Worm (Caenorhabditis elegans): Measurements from ENCODE around the gene alkb-7.
"Not testable (repeated sequence)": the region's sequence is repeated elsewhere in the genome, so short reads cannot be mapped to it uniquely, and the experiment has no call there.

The alkb-7 gene

DNA sequence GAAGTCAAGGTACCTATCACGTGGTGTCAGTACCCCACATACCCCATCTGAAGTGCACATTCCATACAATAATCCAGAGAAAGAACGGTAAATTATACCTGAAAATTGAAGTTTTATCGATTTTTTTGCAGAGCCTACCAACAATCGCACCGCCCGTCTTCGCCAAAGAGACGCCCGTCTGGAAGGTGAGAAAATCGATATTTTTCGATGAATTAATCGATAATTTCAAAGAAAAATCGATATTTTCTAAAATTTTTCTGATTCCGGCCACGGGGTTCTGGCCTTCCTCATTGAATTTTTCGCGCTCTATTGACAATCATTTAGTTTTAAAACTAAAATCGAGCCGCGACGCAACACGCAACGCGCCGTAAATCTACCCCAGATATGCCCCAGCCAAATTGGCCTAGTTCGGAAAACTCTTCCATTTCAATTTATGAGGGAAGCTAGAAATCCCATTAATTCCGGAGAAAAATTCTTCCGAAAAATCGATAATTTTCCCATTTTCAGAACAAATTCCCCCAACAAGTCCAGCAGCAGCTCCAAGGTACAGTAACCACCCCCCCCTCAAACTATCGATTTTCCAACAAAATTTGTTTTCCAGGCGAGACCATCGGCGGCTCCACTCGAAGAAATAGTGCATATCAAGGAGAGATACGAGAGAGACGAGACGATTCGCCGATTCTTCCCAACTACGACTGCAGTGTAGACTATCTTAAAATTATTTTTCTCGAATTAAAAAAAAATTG lies 21.3 kb downstream of the alkb-7 start:
- TF ChIP-seq ttx-3 (tag; optimal IDR thresholded peaks at IDR 0.05): no peak
- TF ChIP-seq hlh-6 (tag; optimal IDR thresholded peaks at IDR 0.05): no peak
- TF ChIP-seq ceh-48 (tag; optimal IDR thresholded peaks at IDR 0.05): peak; percentile 23
- no peak for TF ChIP-seq ztf-16 (tag; optimal IDR thresholded peaks at IDR 0.05)
- TF ChIP-seq hlh-13 (GFP tag; optimal IDR thresholded peaks at IDR 0.05): no peak
- no peak for TF ChIP-seq pag-3 (tag; optimal IDR thresholded peaks at IDR 0.05; ENCODE audit: borderline replicate concordance)
- no peak for TF ChIP-seq fax-1 (tag; optimal IDR thresholded peaks at IDR 0.05)
- no peak for TF ChIP-seq ceh-31 (tag; optimal IDR thresholded peaks at IDR 0.05)
- peak; percentile 5 for TF ChIP-seq ref-2 (tag; optimal IDR thresholded peaks at IDR 0.05)
- no peak for TF ChIP-seq elt-2 (tag; optimal IDR thresholded peaks at IDR 0.05)
- no peak for TF ChIP-seq pha-2 (tag; optimal IDR thresholded peaks at IDR 0.05)
- no peak for TF ChIP-seq unc-86 (tag; optimal IDR thresholded peaks at IDR 0.05)
- no peak for TF ChIP-seq gmeb-2 (tag; optimal IDR thresholded peaks at IDR 0.05)
- no peak for TF ChIP-seq nfya-1 (tag; optimal IDR thresholded peaks at IDR 0.05)
- TF ChIP-seq hlh-30 (tag; optimal IDR thresholded peaks at IDR 0.05; ENCODE audit: insufficient read depth): peak; percentile 30
- no peak for TF ChIP-seq ceh-19 (GFP tag; optimal IDR thresholded peaks at IDR 0.05)

DNA sequence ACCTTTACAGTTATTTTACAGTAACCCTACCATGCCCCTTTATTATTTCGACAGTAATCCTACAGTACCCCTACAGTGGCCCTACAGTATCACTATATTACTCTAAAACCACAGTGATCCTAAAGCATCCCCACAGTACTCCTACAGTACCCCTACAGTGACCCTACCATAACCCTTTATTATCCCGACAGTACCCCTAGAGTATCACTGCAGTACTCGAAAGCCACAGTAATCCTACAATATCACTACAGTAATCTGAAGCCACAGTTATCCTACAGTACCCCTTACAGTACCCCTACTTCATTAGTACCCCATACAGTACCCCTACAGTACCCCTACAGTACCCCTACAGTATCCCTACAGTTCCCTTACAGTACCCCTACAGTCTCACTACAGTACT lies 23.5 kb downstream of the alkb-7 start:
- TF ChIP-seq elt-2 (tag; optimal IDR thresholded peaks at IDR 0.05) (no peak), hlh-6 (tag; optimal IDR thresholded peaks at IDR 0.05) (peak; percentile 67)

DNA sequence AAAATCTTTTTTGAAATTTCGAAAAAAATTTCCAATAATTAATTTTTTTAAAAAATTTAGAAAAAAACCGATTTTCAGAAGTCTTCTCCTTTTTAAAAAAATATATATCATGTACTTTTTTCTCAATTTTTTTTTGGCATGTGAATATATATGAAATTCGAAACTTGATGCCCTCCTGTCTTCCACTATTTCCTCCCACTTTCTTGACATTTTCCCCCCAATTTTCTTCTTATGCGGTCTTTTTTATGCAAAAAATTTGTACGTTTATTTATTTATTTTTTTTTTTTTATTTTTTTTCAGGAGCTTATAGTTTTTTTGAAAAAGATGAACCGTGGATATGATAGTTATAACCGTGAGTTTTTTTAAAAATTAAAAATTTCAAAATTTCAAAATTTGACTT lies 27.5 kb downstream of the alkb-7 start, which contains the start of gene cnp-2:
TSS of gene cnp-2 (plus strand) at position 301 of the 400 bp plus-strand sequence.
- TF ChIP-seq nfya-1 (tag; optimal IDR thresholded peaks at IDR 0.05): no peak
- no peak for TF ChIP-seq pha-4 (tag; optimal IDR thresholded peaks at IDR 0.05)
- TF ChIP-seq unc-55 (GFP tag; optimal IDR thresholded peaks at IDR 0.05): no peak
- TF ChIP-seq madf-2 (tag; optimal IDR thresholded peaks at IDR 0.05): no peak
- no peak for TF ChIP-seq K09A11.1 (tag; optimal IDR thresholded peaks at IDR 0.05; ENCODE audit: insufficient read depth)
- TF ChIP-seq pros-1 (tag; optimal IDR thresholded peaks at IDR 0.05): no peak
- TF ChIP-seq pag-3 (tag; optimal IDR thresholded peaks at IDR 0.05; ENCODE audit: borderline replicate concordance): no peak
- no peak for TF ChIP-seq lin-11 (tag; optimal IDR thresholded peaks at IDR 0.05)
- TF ChIP-seq ceh-14 (tag; optimal IDR thresholded peaks at IDR 0.05): no peak

DNA sequence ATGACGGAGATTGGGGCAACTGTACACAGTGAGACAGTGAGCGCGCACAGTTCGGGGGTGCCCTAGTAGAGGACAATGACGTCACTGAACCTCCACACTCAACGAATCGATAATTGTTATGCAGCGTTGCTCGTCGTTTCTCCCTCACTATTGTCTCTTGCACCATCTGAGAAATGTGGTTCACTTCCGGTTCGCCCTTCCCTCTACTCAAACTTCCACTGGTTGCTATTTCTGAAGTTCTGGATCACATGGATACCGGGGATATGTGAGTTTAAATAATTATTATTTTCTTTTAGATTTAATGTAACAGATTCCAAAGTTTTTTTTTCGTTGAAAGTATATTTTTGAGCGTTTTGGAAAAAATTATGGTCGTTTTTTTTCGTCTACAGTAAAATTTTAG lies 31.8 kb downstream of the alkb-7 start, which contains the start of the genes Y46G5A.7 and Y46G5A.8:
TSS of gene Y46G5A.7 (minus strand) at position 153 of the 400 bp plus-strand sequence.
TSS of gene Y46G5A.8 (plus strand) at position 159 of the 400 bp plus-strand sequence.
- TF ChIP-seq madf-2 (tag; optimal IDR thresholded peaks at IDR 0.05) (no peak), pros-1 (tag; optimal IDR thresholded peaks at IDR 0.05) (no peak), tbx-7 (tag; optimal IDR thresholded peaks at IDR 0.05) (no peak), lim-6 (tag; optimal IDR thresholded peaks at IDR 0.05) (no peak), zip-5 (tag; optimal IDR thresholded peaks at IDR 0.05) (no peak), ttx-3 (tag; optimal IDR thresholded peaks at IDR 0.05) (no peak), odd-2 (tag; optimal IDR thresholded peaks at IDR 0.05) (no peak), elt-2 (tag; optimal IDR thresholded peaks at IDR 0.05) (no peak), elt-4 (tag; optimal IDR thresholded peaks at IDR 0.05) (no peak), unc-42 (tag; optimal IDR thresholded peaks at IDR 0.05) (no peak), ceh-9 (tag; optimal IDR thresholded peaks at IDR 0.05) (no peak), nhr-11 (tag; optimal IDR thresholded peaks at IDR 0.05) (no peak)

DNA sequence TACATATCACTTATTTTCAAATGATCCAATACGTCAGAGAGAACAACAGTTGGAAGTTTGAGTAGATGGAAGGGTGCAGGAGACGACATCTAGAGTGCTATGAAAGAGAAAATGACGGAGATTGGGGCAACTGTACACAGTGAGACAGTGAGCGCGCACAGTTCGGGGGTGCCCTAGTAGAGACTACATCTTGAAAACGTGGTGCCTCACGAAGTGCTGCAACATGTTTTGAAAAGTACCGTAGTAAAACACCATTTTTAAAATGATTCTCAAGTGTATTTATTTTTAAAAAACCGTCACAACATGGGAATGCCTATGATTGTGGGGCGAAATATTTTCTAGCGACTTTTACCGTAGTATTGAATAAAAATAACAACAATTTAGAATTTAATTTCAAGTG lies 34.2 kb downstream of the alkb-7 start, which contains the start of gene Y46G5A.39:
TSS of gene Y46G5A.39 (minus strand) at position 101 of the 400 bp plus-strand sequence.
- not testable (repeated sequence) for TF ChIP-seq K02D7.2, ttx-3, Y22D7AL.16 (tag; optimal IDR thresholded peaks at IDR 0.05)

All from whole organism, late embryonic.